Worm (Caenorhabditis elegans): ENCODE results near the gene dylt-2.

- no peak for TF ChIP-seq nhr-11 (tag; optimal IDR thresholded peaks at IDR 0.05)
- no peak for TF ChIP-seq ztf-1 (GFP tag; conservative IDR thresholded peaks at IDR 0.05)
- TF ChIP-seq egl-27 (tag; optimal IDR thresholded peaks at IDR 0.05), result no peak
- peak; percentile 33 for TF ChIP-seq lin-11 (tag; optimal IDR thresholded peaks at IDR 0.05)
- no peak for TF ChIP-seq unc-62 (GFP tag; optimal IDR thresholded peaks at IDR 0.05)
- no peak for TF ChIP-seq elt-1 (tag; optimal IDR thresholded peaks at IDR 0.05)
- TF ChIP-seq nhr-77 (tag; optimal IDR thresholded peaks at IDR 0.05), result no peak
- TF ChIP-seq lin-13 (GFP tag; optimal IDR thresholded peaks at IDR 0.05), result no peak
- no peak for TF ChIP-seq gmeb-1 (tag; optimal IDR thresholded peaks at IDR 0.05)
- TF ChIP-seq alr-1 (tag; optimal IDR thresholded peaks at IDR 0.05), result no peak
Measured at ce11 chrX:8911077-8911476, 28.9 kb downstream of the dylt-2 start, which contains the start of gene cyn-8.

Data from whole organism, L2 larva.